Fruit fly (Drosophila melanogaster) whole organism, prepupa: ENCODE data around the gene dnc.
A peak's percentile ranks its signal among the peaks of the same experiment; 100 is the strongest.

Experiments
- CG16779 ChIP-seq: fragments of 200-800 bp; sonication (Bioruptor generic); optimal IDR thresholded peaks from 3 replicates; lab custom pipeline; 2017; ENCODE audit warnings: missing biosample characterization, mild to moderate bottlenecking, missing genetic modification characterization
- CG6808 ChIP-seq: fragments of 200-800 bp; sonication (Bioruptor generic); optimal IDR thresholded peaks from 3 replicates; lab custom pipeline; 2017; ENCODE audit warnings: missing biosample characterization, missing genetic modification characterization, mild to moderate bottlenecking, moderate library complexity, missing genetic modification reagents
- CG7368 ChIP-seq: fragments of 200-800 bp; sonication (Bioruptor generic); optimal IDR thresholded peaks from 3 replicates; lab custom pipeline; 2016; ENCODE audit warnings: missing biosample characterization, missing genetic modification characterization
- CG8632 ChIP-seq: fragments of 200-800 bp; sonication (Bioruptor generic); optimal IDR thresholded peaks from 3 replicates; lab custom pipeline; 2016; ENCODE audit warnings: missing biosample characterization, missing genetic modification characterization
- Eip75B ChIP-seq: fragments of 200-800 bp; sonication (Bioruptor generic); optimal IDR thresholded peaks from 3 replicates; lab custom pipeline; 2016; ENCODE audit warnings: missing biosample characterization, missing genetic modification characterization
- Ets21C ChIP-seq: fragments of 200-800 bp; sonication (Bioruptor generic); optimal IDR thresholded peaks from 3 replicates; lab custom pipeline; 2016; ENCODE audit warnings: missing biosample characterization, missing genetic modification characterization
- Gug ChIP-seq: fragments of 200-800 bp; sonication (Bioruptor generic); IDR thresholded peaks from 2 replicates; pipeline ENCODE4 v1.3.6; 2022; ENCODE audit warnings: missing biosample characterization, missing genetic modification characterization
- Hr38 ChIP-seq: sonication (Bioruptor generic); optimal IDR thresholded peaks from 2 replicates; lab custom pipeline; 2016; ENCODE audit warnings: missing biosample characterization, missing genetic modification characterization
- Hr39 ChIP-seq: fragments of 200-800 bp; sonication (Bioruptor generic); optimal IDR thresholded peaks from 2 replicates; lab custom pipeline; 2016; ENCODE audit warnings: missing biosample characterization, missing genetic modification characterization
- OdsH ChIP-seq: fragments of 200-800 bp; sonication (Bioruptor generic); optimal IDR thresholded peaks from 3 replicates; lab custom pipeline; 2016; ENCODE audit warnings: missing biosample characterization, missing genetic modification characterization
- cyc ChIP-seq: fragments of 200-800 bp; sonication (Bioruptor generic); optimal IDR thresholded peaks from 3 replicates; lab custom pipeline; 2016; ENCODE audit warnings: missing biosample characterization, missing genetic modification characterization
- dac ChIP-seq: fragments of 200-800 bp; sonication (Bioruptor generic); optimal IDR thresholded peaks from 2 replicates; lab custom pipeline; 2017; ENCODE audit warnings: missing biosample characterization, mild to moderate bottlenecking, missing genetic modification characterization

dm6 chrX:3139961-3140360, 36.3 kb upstream of the dnc start:
- no peak for TF ChIP-seq OdsH (GFP tag; lab: Kevin White, UChicago)
- TF ChIP-seq CG16779 (tag; lab: Kevin White, UChicago) = no peak
- TF ChIP-seq Hr39 (GFP tag; lab: Kevin White, UChicago) = no peak
- peak; percentile 30 for TF ChIP-seq CG6808 (GFP tag; lab: Kevin White, UChicago)
- no peak for TF ChIP-seq Hr38 (GFP tag; lab: Kevin White, UChicago)
- no peak for TF ChIP-seq CG8632 (GFP tag; lab: Kevin White, UChicago)
- no peak for TF ChIP-seq Eip75B (GFP tag; lab: Kevin White, UChicago)
- TF ChIP-seq Ets21C = no peak
- TF ChIP-seq Gug (GFP tag; lab: Robert Waterston, UW) = no peak
- TF ChIP-seq dac = no peak
- TF ChIP-seq cyc (GFP tag; lab: Kevin White, UChicago) = no peak
- no peak for TF ChIP-seq CG7368 (GFP tag; lab: Kevin White, UChicago)
